Worm (Caenorhabditis elegans) whole organism, young adult: ENCODE results near the gene ZK809.8.

Source experiments
- B0019.2 ChIP-seq: fragments of 200-800 bp; sonication (Bioruptor generic); conservative IDR thresholded peaks from 2 replicates; pipeline ENCODE4 v1.3.6; 2022; ENCODE audit warnings: missing genetic modification reagents, missing genetic modification characterization, missing compliant biosample characterization
- C17E4.6 ChIP-seq: fragments of 200-800 bp; sonication (Bioruptor generic); IDR thresholded peaks from 2 replicates; pipeline ENCODE4 v1.3.6; 2022; ENCODE audit warnings: missing genetic modification reagents, missing genetic modification characterization, missing compliant biosample characterization
- F55B11.4 ChIP-seq: sonication (generic microtip); optimal IDR thresholded peaks from 2 replicates; lab custom pipeline; 2016; ENCODE audit warnings: missing compliant biosample characterization, missing genetic modification characterization, borderline replicate concordance; ENCODE audit not compliant: insufficient read depth
- F57A8.1 ChIP-seq: fragments of 200-800 bp; sonication (Bioruptor generic); optimal IDR thresholded peaks from 2 replicates; lab custom pipeline; 2018; ENCODE audit warnings: mild to moderate bottlenecking, missing genetic modification characterization, moderate library complexity, missing compliant biosample characterization
- F57C9.4 ChIP-seq: sonication (generic microtip); optimal IDR thresholded peaks from 2 replicates; lab custom pipeline; 2017; ENCODE audit warnings: mild to moderate bottlenecking, missing genetic modification characterization, missing compliant biosample characterization
- K12H6.12 ChIP-seq: fragments of 200-800 bp; sonication (Bioruptor generic); optimal IDR thresholded peaks from 2 replicates; lab custom pipeline; 2018; ENCODE audit warnings: mild to moderate bottlenecking, missing genetic modification characterization, missing compliant biosample characterization
- T07F8.4 ChIP-seq: sonication (generic microtip); optimal IDR thresholded peaks from 2 replicates; lab custom pipeline; 2016; ENCODE audit warnings: mild to moderate bottlenecking, missing genetic modification characterization, moderate library complexity, missing compliant biosample characterization
- T26A5.8 ChIP-seq: sonication (generic microtip); optimal IDR thresholded peaks from 2 replicates; lab custom pipeline; 2016; ENCODE audit warnings: missing genetic modification characterization, missing compliant biosample characterization
- Y56A3A.18 ChIP-seq: fragments of 200-800 bp; sonication (Bioruptor generic); IDR thresholded peaks from 2 replicates; pipeline ENCODE4 v1.3.6; 2022; ENCODE audit warnings: missing genetic modification reagents, missing genetic modification characterization, missing compliant biosample characterization
- Y79H2A.3 ChIP-seq: fragments of 200-800 bp; sonication (Bioruptor generic); conservative IDR thresholded peaks from 2 replicates; pipeline ENCODE4 v1.3.6; 2022; ENCODE audit warnings: missing genetic modification reagents, missing genetic modification characterization, missing compliant biosample characterization
- Y95B8A.8 ChIP-seq: fragments of 200-800 bp; sonication (Bioruptor generic); IDR thresholded peaks from 2 replicates; pipeline ENCODE4 v1.3.6; 2022; ENCODE audit warnings: missing genetic modification reagents, missing genetic modification characterization, missing compliant biosample characterization
- ZK185.1 ChIP-seq: sonication (generic microtip); optimal IDR thresholded peaks from 2 replicates; lab custom pipeline; 2016; ENCODE audit warnings: mild to moderate bottlenecking, missing genetic modification characterization, missing compliant biosample characterization; ENCODE audit not compliant: poor library complexity, severe bottlenecking
- atf-7 ChIP-seq: sonication (generic microtip); optimal IDR thresholded peaks from 2 replicates; lab custom pipeline; 2017; ENCODE audit warnings: mild to moderate bottlenecking, missing genetic modification characterization, missing compliant biosample characterization
- athp-1 ChIP-seq: sonication (generic microtip); optimal IDR thresholded peaks from 2 replicates; lab custom pipeline; 2017; ENCODE audit warnings: mild to moderate bottlenecking, missing genetic modification characterization, missing compliant biosample characterization
- attf-6 ChIP-seq: fragments of 200-800 bp; sonication (Bioruptor generic); IDR thresholded peaks from 2 replicates; pipeline ENCODE4 v1.3.6; 2022; ENCODE audit warnings: missing genetic modification reagents, missing genetic modification characterization, missing compliant biosample characterization
- ceh-27 ChIP-seq: fragments of 200-800 bp; sonication (Bioruptor generic); optimal IDR thresholded peaks from 2 replicates; lab custom pipeline; 2018; ENCODE audit warnings: mild to moderate bottlenecking, missing genetic modification characterization, moderate library complexity, missing compliant biosample characterization
- chd-7 ChIP-seq: sonication (generic microtip); optimal IDR thresholded peaks from 2 replicates; lab custom pipeline; 2016; ENCODE audit warnings: mild to moderate bottlenecking, missing genetic modification characterization, moderate library complexity, missing compliant biosample characterization
- dox-1 ChIP-seq: fragments of 200-800 bp; sonication (Bioruptor generic); IDR thresholded peaks from 2 replicates; pipeline ENCODE4 v1.3.6; 2022; ENCODE audit warnings: missing genetic modification reagents, missing genetic modification characterization, missing compliant biosample characterization
- dpff-1 ChIP-seq: sonication (generic microtip); optimal IDR thresholded peaks from 2 replicates; lab custom pipeline; 2017; ENCODE audit warnings: mild to moderate bottlenecking, missing genetic modification characterization, missing compliant biosample characterization
- dpl-1 ChIP-seq: fragments of 150-350 bp; optimal IDR thresholded peaks from 2 replicates; lab custom pipeline; 2014; ENCODE audit warnings: missing biosample characterization, missing genetic modification reagents, missing genetic modification characterization
- efl-1 ChIP-seq: fragments of 150-350 bp; optimal IDR thresholded peaks from 2 replicates; lab custom pipeline; 2014; ENCODE audit warnings: missing biosample characterization, missing genetic modification reagents, missing genetic modification characterization
- egl-18 ChIP-seq: fragments of 200-800 bp; sonication (Bioruptor generic); IDR thresholded peaks from 2 replicates; pipeline ENCODE4 v1.3.6; 2022; ENCODE audit warnings: missing genetic modification reagents, missing genetic modification characterization, missing compliant biosample characterization
- egl-44 ChIP-seq: fragments of 200-800 bp; sonication (Bioruptor generic); IDR thresholded peaks from 2 replicates; pipeline ENCODE4 v1.3.6; 2022; ENCODE audit warnings: missing genetic modification reagents, missing genetic modification characterization, missing compliant biosample characterization
- ekl-4 ChIP-seq: fragments of 200-800 bp; sonication (Bioruptor generic); IDR thresholded peaks from 2 replicates; pipeline ENCODE4 v1.3.6; 2022; ENCODE audit warnings: missing genetic modification reagents, missing genetic modification characterization, missing compliant biosample characterization
- ets-4 ChIP-seq: fragments of 200-800 bp; sonication (Bioruptor generic); optimal IDR thresholded peaks from 2 replicates; lab custom pipeline; 2018; ENCODE audit warnings: mild to moderate bottlenecking, missing genetic modification characterization, missing compliant biosample characterization
- gei-17 ChIP-seq: fragments of 200-800 bp; sonication (Bioruptor generic); optimal IDR thresholded peaks from 2 replicates; lab custom pipeline; 2018; ENCODE audit warnings: mild to moderate bottlenecking, missing genetic modification characterization, missing compliant biosample characterization
- him-1 ChIP-seq: sonication (generic microtip); optimal IDR thresholded peaks from 2 replicates; lab custom pipeline; 2016; ENCODE audit warnings: missing genotype, missing genetic modification reagents, missing genetic modification characterization, missing compliant biosample characterization
- hlh-12 ChIP-seq: sonication (generic microtip); optimal IDR thresholded peaks from 2 replicates; lab custom pipeline; 2016; ENCODE audit warnings: missing genetic modification characterization, missing compliant biosample characterization
- hmg-1.2 ChIP-seq: fragments of 200-800 bp; sonication (Bioruptor generic); IDR thresholded peaks from 2 replicates; pipeline ENCODE4 v1.3.6; 2022; ENCODE audit warnings: missing genetic modification reagents, missing genetic modification characterization, missing compliant biosample characterization
- hrde-1 ChIP-seq: sonication (generic microtip); optimal IDR thresholded peaks from 2 replicates; lab custom pipeline; 2016; ENCODE audit warnings: missing genetic modification characterization, mild to moderate bottlenecking, missing compliant biosample characterization, moderate library complexity, missing genotype, missing genetic modification reagents, borderline replicate concordance
- hsf-1 ChIP-seq: fragments of 200-800 bp; sonication (Bioruptor generic); IDR thresholded peaks from 2 replicates; pipeline ENCODE4 v1.3.6; 2022; ENCODE audit warnings: missing genetic modification reagents, missing genetic modification characterization, missing compliant biosample characterization
- lag-1 ChIP-seq: fragments of 200-800 bp; sonication (Bioruptor generic); IDR thresholded peaks from 2 replicates; pipeline ENCODE4 v1.3.6; 2022; ENCODE audit warnings: missing genetic modification reagents, missing genetic modification characterization, missing compliant biosample characterization
- lin-35 ChIP-seq, 3 experiments: fragments of 150-350 bp in 2 of 3; sonication (generic microtip) in 1 of 3; optimal IDR thresholded peaks; 2 replicates each; lab custom pipeline; 2014 to 2018; ENCODE audit warnings: missing biosample characterization in 3 of 3, missing genetic modification characterization in 3 of 3, missing genetic modification reagents in 3 of 3
- lir-1 ChIP-seq: fragments of 200-800 bp; sonication (Bioruptor generic); conservative IDR thresholded peaks from 2 replicates; pipeline ENCODE4 v1.3.6; 2022; ENCODE audit warnings: missing genetic modification reagents, missing genetic modification characterization, missing compliant biosample characterization
- madf-10 ChIP-seq: sonication (generic microtip); optimal IDR thresholded peaks from 2 replicates; lab custom pipeline; 2016; ENCODE audit warnings: mild to moderate bottlenecking, missing genetic modification characterization, missing compliant biosample characterization
- madf-6 ChIP-seq: fragments of 200-800 bp; sonication (Bioruptor generic); IDR thresholded peaks from 2 replicates; pipeline ENCODE4 v1.3.6; 2022; ENCODE audit warnings: missing genetic modification reagents, missing genetic modification characterization, missing compliant biosample characterization
- mcd-1 ChIP-seq: fragments of 200-800 bp; sonication (Bioruptor generic); IDR thresholded peaks from 2 replicates; pipeline ENCODE4 v1.3.6; 2022; ENCODE audit warnings: missing genetic modification reagents, missing genetic modification characterization, missing compliant biosample characterization
- mes-4 ChIP-seq: sonication (generic microtip); optimal IDR thresholded peaks from 2 replicates; lab custom pipeline; 2016; ENCODE audit warnings: missing genotype, missing genetic modification characterization, missing compliant biosample characterization
- nfya-2 ChIP-seq: fragments of 200-800 bp; sonication (Bioruptor generic); IDR thresholded peaks from 2 replicates; pipeline ENCODE4 v1.3.6; 2022; ENCODE audit warnings: missing genetic modification reagents, missing genetic modification characterization, missing compliant biosample characterization
- nhr-179 ChIP-seq: sonication (generic microtip); optimal IDR thresholded peaks from 2 replicates; lab custom pipeline; 2016; ENCODE audit warnings: mild to moderate bottlenecking, missing genetic modification characterization, missing compliant biosample characterization
- nhr-27 ChIP-seq: fragments of 200-800 bp; sonication (Bioruptor generic); optimal IDR thresholded peaks from 2 replicates; lab custom pipeline; 2018; ENCODE audit warnings: mild to moderate bottlenecking, missing genetic modification characterization, moderate library complexity, missing compliant biosample characterization
- repo-1 ChIP-seq: sonication (generic microtip); optimal IDR thresholded peaks from 2 replicates; lab custom pipeline; 2017; ENCODE audit warnings: mild to moderate bottlenecking, missing genetic modification characterization, missing compliant biosample characterization
- sdz-38 ChIP-seq: sonication (generic microtip); optimal IDR thresholded peaks from 2 replicates; lab custom pipeline; 2016; ENCODE audit warnings: missing genotype, missing genetic modification characterization, missing compliant biosample characterization
- sea-2 ChIP-seq: fragments of 200-800 bp; sonication (Bioruptor generic); IDR thresholded peaks from 2 replicates; pipeline ENCODE4 v1.3.6; 2022; ENCODE audit warnings: missing genetic modification characterization, missing compliant biosample characterization
- sptf-2 ChIP-seq: fragments of 200-800 bp; sonication (Bioruptor generic); optimal IDR thresholded peaks from 2 replicates; lab custom pipeline; 2018; ENCODE audit warnings: mild to moderate bottlenecking, missing genetic modification characterization, missing compliant biosample characterization
- tbx-9 ChIP-seq: sonication (generic microtip); optimal IDR thresholded peaks from 2 replicates; lab custom pipeline; 2016; ENCODE audit warnings: borderline replicate concordance, missing genetic modification characterization, inconsistent platforms, missing compliant biosample characterization
- ztf-25 ChIP-seq: fragments of 200-800 bp; sonication (Bioruptor generic); IDR thresholded peaks from 2 replicates; pipeline ENCODE4 v1.3.6; 2022; ENCODE audit warnings: missing genetic modification reagents, missing genetic modification characterization, missing compliant biosample characterization
- ztf-28 ChIP-seq: fragments of 200-800 bp; sonication (Bioruptor generic); IDR thresholded peaks from 2 replicates; pipeline ENCODE4 v1.3.6; 2022; ENCODE audit warnings: missing genetic modification reagents, missing genetic modification characterization, missing compliant biosample characterization
- ztf-3 ChIP-seq: fragments of 200-800 bp; sonication (Bioruptor generic); optimal IDR thresholded peaks from 2 replicates; lab custom pipeline; 2018; ENCODE audit warnings: mild to moderate bottlenecking, missing genetic modification characterization, missing compliant biosample characterization

The ZK809.8 gene

DNA sequence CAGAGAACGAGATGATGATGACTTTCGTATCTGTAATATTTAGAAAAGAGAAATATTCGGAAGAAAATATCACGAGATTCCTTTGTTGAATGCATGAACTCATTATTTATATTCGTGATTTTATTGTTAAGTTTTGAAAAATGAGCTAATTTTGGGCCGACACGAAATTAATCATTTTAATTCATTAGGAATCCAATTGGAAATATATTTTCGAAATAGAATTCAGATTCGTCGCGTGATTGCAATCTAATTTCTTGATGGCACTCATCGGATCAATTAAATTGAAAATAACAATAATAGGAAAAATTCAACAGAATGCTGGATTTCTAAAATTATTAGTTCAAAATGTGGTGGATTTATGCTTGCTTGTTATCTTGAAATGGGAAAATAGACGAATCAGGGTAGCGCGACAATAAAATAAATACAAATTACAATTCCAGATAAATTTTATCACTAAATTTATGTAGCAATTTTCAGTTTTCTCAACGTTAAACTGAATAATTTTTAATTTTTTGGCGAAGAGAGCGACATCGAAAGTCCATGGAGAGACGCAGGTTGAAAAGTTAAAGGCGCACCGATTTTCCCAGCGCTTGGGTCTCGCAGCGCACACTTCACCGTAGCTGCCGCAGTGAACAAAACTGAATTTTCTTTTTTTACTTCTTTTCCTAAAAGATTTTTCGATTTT, 47.0 kb downstream of the ZK809.8 start (continued):
- TF ChIP-seq ztf-28 (GFP tag; lab: Robert Waterston, UW) (no peak), dpff-1 (tag; lab: Kevin White, UChicago) (no peak), F57C9.4 (tag; lab: Kevin White, UChicago) (no peak), sdz-38 (tag; lab: Kevin White, UChicago) (no peak), ceh-27 (GFP tag; lab: Kevin White, UChicago) (peak; percentile 32), chd-7 (tag; lab: Kevin White, UChicago) (peak; percentile 5), T07F8.4 (tag; lab: Kevin White, UChicago) (no peak), sea-2 (no peak), ekl-4 (no peak), mcd-1 (GFP tag; lab: Robert Waterston, UW) (peak; percentile 71), nhr-27 (tag; lab: Kevin White, UChicago) (no peak), hrde-1 (tag; lab: Kevin White, UChicago) (no peak), K12H6.12 (peak; percentile 15), madf-10 (tag; lab: Kevin White, UChicago) (peak; percentile 11), lin-35 (GFP tag; optimal IDR thresholded peaks at IDR 0.05; lab: Kevin White, UChicago) (peak in 1 of 3 experiments; percentile 37), sptf-2 (no peak), him-1 (tag; lab: Kevin White, UChicago) (no peak), nhr-179 (tag; lab: Kevin White, UChicago) (no peak), dox-1 (GFP tag; lab: Robert Waterston, UW) (peak; percentile 62; the same call in 1 of the 2 replicates), madf-6 (GFP tag; lab: Robert Waterston, UW) (peak; percentile 72), egl-18 (no peak), Y79H2A.3 (no peak), ztf-3 (GFP tag; lab: Kevin White, UChicago) (no peak), egl-44 (GFP tag; lab: Robert Waterston, UW) (no peak), T26A5.8 (tag; lab: Kevin White, UChicago) (no peak), atf-7 (tag; lab: Kevin White, UChicago) (no peak), tbx-9 (tag; lab: Kevin White, UChicago) (no peak), ZK185.1 (tag; lab: Kevin White, UChicago) (peak; percentile 62), lir-1 (no peak; the same call in 1 of the 2 replicates), B0019.2 (no peak), C17E4.6 (no peak), dpl-1 (GFP tag; lab: Kevin White, UChicago) (no peak), ets-4 (GFP tag; lab: Kevin White, UChicago) (no peak), F57A8.1 (GFP tag; lab: Kevin White, UChicago) (no peak), hsf-1 (peak; percentile 28; the same call in 1 of the 2 replicates), attf-6 (no peak), hmg-1.2 (GFP tag; lab: Robert Waterston, UW) (peak; percentile 76), mes-4 (tag; lab: Kevin White, UChicago) (no peak), Y56A3A.18 (GFP tag; lab: Robert Waterston, UW) (no peak), ztf-25 (no peak), lag-1 (GFP tag; lab: Robert Waterston, UW) (no peak), athp-1 (no peak), nfya-2 (GFP tag; lab: Robert Waterston, UW) (no peak), efl-1 (no peak), gei-17 (GFP tag; lab: Kevin White, UChicago) (no peak), Y95B8A.8 (GFP tag; lab: Robert Waterston, UW) (no peak), F55B11.4 (tag; lab: Kevin White, UChicago) (no peak), repo-1 (tag; lab: Kevin White, UChicago) (peak; percentile 54), hlh-12 (tag; lab: Kevin White, UChicago) (no peak)
